Worm (Caenorhabditis elegans) whole organism, young adult: ENCODE measurements around the gene glp-1.
A peak's percentile ranks its signal among the peaks of the same experiment; 100 is the strongest.

ENCODE experiments used
- B0336.3 ChIP-seq: fragments of 200-800 bp; sonication (Bioruptor generic); IDR thresholded peaks from 2 replicates; pipeline ENCODE4 v1.3.6; 2022; ENCODE audit warnings: missing genetic modification characterization, missing compliant biosample characterization
- C17E4.6 ChIP-seq: fragments of 200-800 bp; sonication (Bioruptor generic); IDR thresholded peaks from 2 replicates; pipeline ENCODE4 v1.3.6; 2022; ENCODE audit warnings: missing genetic modification reagents, missing genetic modification characterization, missing compliant biosample characterization
- Y53F4B.3 ChIP-seq: fragments of 200-800 bp; sonication (Bioruptor generic); IDR thresholded peaks from 2 replicates; pipeline ENCODE4 v1.3.6; 2022; ENCODE audit warnings: missing genetic modification reagents, missing genetic modification characterization, missing compliant biosample characterization
- Y53G8AR.9 ChIP-seq: fragments of 200-800 bp; sonication (Bioruptor generic); conservative IDR thresholded peaks from 2 replicates; pipeline ENCODE4 v1.3.6; 2022; ENCODE audit warnings: missing genetic modification reagents, missing genetic modification characterization, missing compliant biosample characterization
- atf-7 ChIP-seq: sonication (generic microtip); optimal IDR thresholded peaks from 2 replicates; lab custom pipeline; 2017; ENCODE audit warnings: mild to moderate bottlenecking, missing genetic modification characterization, missing compliant biosample characterization
- ccch-3 ChIP-seq: fragments of 200-800 bp; sonication (Bioruptor generic); optimal IDR thresholded peaks from 2 replicates; lab custom pipeline; 2018; ENCODE audit warnings: mild to moderate bottlenecking, missing genetic modification characterization, missing compliant biosample characterization
- cebp-1 ChIP-seq, 2 experiments: fragments of 200-800 bp in 1 of 2; sonication (Bioruptor generic) in 1 of 2; sonication (generic microtip) in 1 of 2; IDR thresholded peaks in 1 of 2; optimal IDR thresholded peaks in 1 of 2; 2 replicates each; pipeline versions ENCODE4 v1.3.6 to Lab custom; 2017 to 2022; ENCODE audit warnings: missing compliant biosample characterization in 2 of 2, missing genetic modification characterization in 2 of 2, mild to moderate bottlenecking in 1 of 2, missing genetic modification reagents in 1 of 2, moderate library complexity in 1 of 2
- ceh-27 ChIP-seq: fragments of 200-800 bp; sonication (Bioruptor generic); optimal IDR thresholded peaks from 2 replicates; lab custom pipeline; 2018; ENCODE audit warnings: mild to moderate bottlenecking, missing genetic modification characterization, moderate library complexity, missing compliant biosample characterization
- efl-1 ChIP-seq: fragments of 150-350 bp; optimal IDR thresholded peaks from 2 replicates; lab custom pipeline; 2014; ENCODE audit warnings: missing biosample characterization, missing genetic modification reagents, missing genetic modification characterization
- egl-18 ChIP-seq: fragments of 200-800 bp; sonication (Bioruptor generic); IDR thresholded peaks from 2 replicates; pipeline ENCODE4 v1.3.6; 2022; ENCODE audit warnings: missing genetic modification reagents, missing genetic modification characterization, missing compliant biosample characterization
- ets-4 ChIP-seq: fragments of 200-800 bp; sonication (Bioruptor generic); optimal IDR thresholded peaks from 2 replicates; lab custom pipeline; 2018; ENCODE audit warnings: mild to moderate bottlenecking, missing genetic modification characterization, missing compliant biosample characterization
- hlh-12 ChIP-seq: sonication (generic microtip); optimal IDR thresholded peaks from 2 replicates; lab custom pipeline; 2016; ENCODE audit warnings: missing genetic modification characterization, missing compliant biosample characterization
- hmg-20 ChIP-seq: fragments of 200-800 bp; sonication (Bioruptor generic); IDR thresholded peaks from 2 replicates; pipeline ENCODE4 v1.3.6; 2022; ENCODE audit warnings: missing genetic modification reagents, missing genetic modification characterization, missing compliant biosample characterization
- hsf-1 ChIP-seq: fragments of 200-800 bp; sonication (Bioruptor generic); IDR thresholded peaks from 2 replicates; pipeline ENCODE4 v1.3.6; 2022; ENCODE audit warnings: missing genetic modification reagents, missing genetic modification characterization, missing compliant biosample characterization
- let-607 ChIP-seq, 2 experiments: fragments of 200-800 bp in 1 of 2; sonication (Bioruptor generic) in 1 of 2; sonication (generic microtip) in 1 of 2; optimal IDR thresholded peaks; 2 replicates each; lab custom pipeline; 2016 to 2018; ENCODE audit warnings: mild to moderate bottlenecking in 2 of 2, missing compliant biosample characterization in 2 of 2, missing genetic modification characterization in 2 of 2, moderate library complexity in 2 of 2, missing genotype in 1 of 2
- lin-35 ChIP-seq, 3 experiments: fragments of 150-350 bp in 2 of 3; sonication (generic microtip) in 1 of 3; optimal IDR thresholded peaks; 2 replicates each; lab custom pipeline; 2014 to 2018; ENCODE audit warnings: missing biosample characterization in 3 of 3, missing genetic modification characterization in 3 of 3, missing genetic modification reagents in 3 of 3
- lin-40 ChIP-seq: sonication (generic microtip); optimal IDR thresholded peaks from 2 replicates; lab custom pipeline; 2016; ENCODE audit warnings: missing genetic modification characterization, mild to moderate bottlenecking, missing compliant biosample characterization, missing genotype, missing genetic modification reagents
- lin-54 ChIP-seq: fragments of 200-800 bp; sonication (Bioruptor generic); optimal IDR thresholded peaks from 2 replicates; lab custom pipeline; 2018; ENCODE audit warnings: mild to moderate bottlenecking, missing genetic modification characterization, missing compliant biosample characterization
- lsl-1 ChIP-seq: fragments of 200-800 bp; sonication (Bioruptor generic); optimal IDR thresholded peaks from 2 replicates; lab custom pipeline; 2018; ENCODE audit warnings: mild to moderate bottlenecking, missing genetic modification characterization, moderate library complexity, missing compliant biosample characterization
- madf-3 ChIP-seq: fragments of 200-800 bp; sonication (Bioruptor generic); IDR thresholded peaks from 2 replicates; pipeline ENCODE4 v1.3.6; 2022; ENCODE audit warnings: missing genetic modification reagents, missing genetic modification characterization, missing compliant biosample characterization
- madf-6 ChIP-seq: fragments of 200-800 bp; sonication (Bioruptor generic); IDR thresholded peaks from 2 replicates; pipeline ENCODE4 v1.3.6; 2022; ENCODE audit warnings: missing genetic modification reagents, missing genetic modification characterization, missing compliant biosample characterization
- nfya-1 ChIP-seq: sonication (generic microtip); optimal IDR thresholded peaks from 2 replicates; lab custom pipeline; 2017; ENCODE audit warnings: antibody characterized with exemption, missing compliant biosample characterization, missing genetic modification characterization, borderline replicate concordance; ENCODE audit not compliant: insufficient read depth
- nhr-179 ChIP-seq: sonication (generic microtip); optimal IDR thresholded peaks from 2 replicates; lab custom pipeline; 2016; ENCODE audit warnings: mild to moderate bottlenecking, missing genetic modification characterization, missing compliant biosample characterization
- nhr-80 ChIP-seq: sonication (generic microtip); optimal IDR thresholded peaks from 2 replicates; lab custom pipeline; 2016; ENCODE audit warnings: missing genetic modification characterization, missing compliant biosample characterization
- pha-4 ChIP-seq: fragments of 150-350 bp; sonication (generic microtip); optimal IDR thresholded peaks from 2 replicates; lab custom pipeline; 2014; ENCODE audit warnings: missing biosample characterization, missing genetic modification reagents, missing genetic modification characterization
- rcor-1 ChIP-seq: fragments of 200-800 bp; sonication (Bioruptor generic); IDR thresholded peaks from 2 replicates; pipeline ENCODE4 v1.3.6; 2022; ENCODE audit warnings: missing genetic modification reagents, missing genetic modification characterization, missing compliant biosample characterization
- rpc-1 ChIP-seq, 2 experiments: fragments of 150-350 bp in 1 of 2; sonication (generic microtip) in 1 of 2; optimal IDR thresholded peaks; 2 replicates each; lab custom pipeline; 2014 to 2018; ENCODE audit warnings: missing biosample characterization in 1 of 2, missing genetic modification characterization in 1 of 2, missing genetic modification reagents in 1 of 2, missing genotype in 1 of 2
- snpc-1.3 ChIP-seq: sonication (generic microtip); optimal IDR thresholded peaks from 2 replicates; lab custom pipeline; 2017; ENCODE audit warnings: missing genetic modification characterization, mild to moderate bottlenecking, missing compliant biosample characterization, antibody characterized with exemption, moderate library complexity, missing genotype, missing genetic modification reagents; ENCODE audit not compliant: insufficient read depth
- snpc-3.4 ChIP-seq: sonication (generic microtip); optimal IDR thresholded peaks from 2 replicates; lab custom pipeline; 2017; ENCODE audit warnings: missing genetic modification characterization, mild to moderate bottlenecking, missing compliant biosample characterization, antibody characterized with exemption, moderate library complexity, missing genotype, missing genetic modification reagents
- tbp1 ChIP-seq: fragments of 200-800 bp; sonication (Bioruptor generic); optimal IDR thresholded peaks from 2 replicates; lab custom pipeline; 2018; ENCODE audit warnings: mild to moderate bottlenecking, missing genetic modification characterization, missing compliant biosample characterization
- xnd-1 ChIP-seq: sonication (generic microtip); optimal IDR thresholded peaks from 2 replicates; lab custom pipeline; 2016; ENCODE audit warnings: missing genotype, missing genetic modification reagents, missing genetic modification characterization, missing compliant biosample characterization
- zfh-2 ChIP-seq: fragments of 200-800 bp; sonication (Bioruptor generic); conservative IDR thresholded peaks from 2 replicates; pipeline ENCODE4 v1.3.6; 2022; ENCODE audit warnings: missing genetic modification reagents, missing genetic modification characterization, missing compliant biosample characterization
- ztf-18 ChIP-seq: sonication (generic microtip); optimal IDR thresholded peaks from 2 replicates; lab custom pipeline; 2016; ENCODE audit warnings: missing genotype, mild to moderate bottlenecking, missing genetic modification characterization, missing compliant biosample characterization
- ztf-22 ChIP-seq: fragments of 200-800 bp; sonication (Bioruptor generic); optimal IDR thresholded peaks from 2 replicates; lab custom pipeline; 2018; ENCODE audit warnings: mild to moderate bottlenecking, missing genetic modification characterization, moderate library complexity, missing compliant biosample characterization
- ztf-25 ChIP-seq: fragments of 200-800 bp; sonication (Bioruptor generic); IDR thresholded peaks from 2 replicates; pipeline ENCODE4 v1.3.6; 2022; ENCODE audit warnings: missing genetic modification reagents, missing genetic modification characterization, missing compliant biosample characterization
- ztf-26 ChIP-seq: sonication (generic microtip); optimal IDR thresholded peaks from 2 replicates; lab custom pipeline; 2017; ENCODE audit warnings: missing genetic modification characterization, missing compliant biosample characterization

glp-1 gene

DNA sequence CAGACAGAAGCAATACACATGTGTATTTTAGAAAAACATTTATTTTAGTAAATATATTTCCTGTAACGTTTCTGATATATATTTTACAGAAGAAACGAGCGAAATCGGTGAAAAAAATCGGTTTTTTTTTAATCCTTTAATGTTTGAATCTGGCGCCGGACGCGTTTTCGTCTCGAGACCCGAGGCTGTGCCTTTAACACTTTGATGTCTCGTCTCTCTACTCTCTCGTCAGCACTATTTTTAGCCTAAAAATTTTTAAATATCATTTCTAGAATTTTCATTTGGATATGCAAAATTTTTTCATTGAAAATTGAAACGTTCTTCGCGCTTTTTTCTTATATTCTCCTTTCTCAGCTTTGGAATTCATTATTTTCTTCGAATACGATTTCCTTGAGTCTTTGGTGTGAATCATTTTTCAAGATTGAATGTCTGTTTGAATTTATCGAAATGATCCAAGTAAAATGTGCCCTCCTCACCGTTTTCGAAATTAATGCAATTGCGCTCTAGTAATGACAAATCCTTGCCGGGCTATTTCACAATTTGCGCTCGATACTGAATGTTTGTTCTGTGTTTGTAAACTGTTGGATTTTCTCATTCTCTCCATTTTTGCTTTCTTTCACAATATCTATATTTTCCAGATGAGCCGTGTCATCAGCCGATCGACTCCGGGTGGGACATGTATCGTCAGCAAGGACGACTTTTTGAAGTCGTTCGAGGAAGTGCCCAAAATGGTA is 37.5 kb upstream of the glp-1 start, which contains the start of gene cls-2 (continued):
- TF ChIP-seq hlh-12, result no peak
- TF ChIP-seq madf-6, result peak; percentile 71
- TF ChIP-seq hsf-1 (GFP tag; lab: Robert Waterston, UW), result peak; percentile 55; the same call in 1 of the 2 replicates
- no peak for TF ChIP-seq zfh-2
- TF ChIP-seq Y53G8AR.9 (GFP tag; lab: Robert Waterston, UW), result 0 out of 2 replicates have a peak, but pooled peaks have one; percentile 45
- no peak for TF ChIP-seq atf-7
- TF ChIP-seq snpc-3.4 (tag; lab: Kevin White, UChicago), result peak; percentile 41
- TF ChIP-seq, all 124 proteins: peak for 19

DNA sequence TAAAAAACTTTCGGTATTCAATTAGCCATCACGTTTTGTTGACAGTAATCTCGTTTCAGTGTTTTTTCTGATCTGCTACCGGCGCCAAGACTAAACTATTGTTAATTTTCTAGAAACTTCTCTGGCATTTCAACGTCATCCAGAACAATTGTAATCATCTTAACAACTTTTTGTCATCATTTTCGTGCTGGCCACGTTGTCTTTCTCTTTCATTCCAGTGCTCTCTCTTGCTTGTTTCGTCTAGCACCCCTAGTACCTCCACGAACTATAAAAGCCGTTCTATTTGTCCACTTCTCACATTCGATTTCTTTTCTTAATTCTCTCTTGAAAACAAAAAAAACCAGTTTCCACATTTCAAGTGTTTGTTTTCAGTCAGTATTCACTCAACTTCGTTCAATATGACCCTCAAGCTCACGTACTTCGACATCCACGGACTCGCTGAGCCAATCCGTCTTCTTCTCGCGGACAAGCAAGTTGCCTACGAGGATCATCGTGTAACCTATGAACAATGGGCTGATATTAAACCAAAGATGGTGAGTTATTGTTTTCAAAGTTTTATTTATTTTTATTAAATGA is 33.0 kb upstream of the glp-1 start, which contains the start of gene gst-1:
Gene gst-1, plus strand, starts transcription at position 373 of the 576 bp plus-strand sequence.
- TF ChIP-seq madf-3 (GFP tag; lab: Robert Waterston, UW) (0 out of 2 replicates have a peak, but pooled peaks have one; percentile 42), C17E4.6 (0 out of 2 replicates have a peak, but pooled peaks have one; percentile 29), snpc-1.3 (peak; percentile 40), ets-4 (no peak), lin-35 (GFP tag; optimal IDR thresholded peaks at IDR 0.05; lab: Kevin White, UChicago) (no peak), nhr-179 (tag; lab: Kevin White, UChicago) (no peak), efl-1 (GFP tag; lab: Kevin White, UChicago) (peak; percentile 10), hlh-12 (no peak), ztf-22 (peak; percentile 35), hsf-1 (GFP tag; lab: Robert Waterston, UW) (peak; percentile 92), rpc-1 (optimal IDR thresholded peaks at IDR 0.05; lab: Kevin White, UChicago) (peak; percentile 0), rpc-1 (tag; optimal IDR thresholded peaks at IDR 0.05; lab: Kevin White, UChicago) (no peak), snpc-3.4 (tag; lab: Kevin White, UChicago) (peak; percentile 50), B0336.3 (peak; percentile 44; the same call in 1 of the 2 replicates), lin-40 (tag; lab: Kevin White, UChicago) (peak; percentile 19), tbp1 (GFP tag; lab: Kevin White, UChicago) (peak; percentile 21), ztf-25 (GFP tag; lab: Robert Waterston, UW) (no peak), ztf-26 (tag; lab: Kevin White, UChicago) (no peak), cebp-1 (GFP tag; IDR thresholded peaks at IDR 0.05; lab: Robert Waterston, UW) (no peak), cebp-1 (tag; optimal IDR thresholded peaks at IDR 0.05; lab: Kevin White, UChicago) (peak; percentile 26), Y53F4B.3 (GFP tag; lab: Robert Waterston, UW) (no peak), atf-7 (peak; percentile 46), madf-6 (peak; percentile 20; the same call in 1 of the 2 replicates), pha-4 (peak; percentile 28), let-607 (tag; optimal IDR thresholded peaks at IDR 0.05; lab: Kevin White, UChicago) (peak; percentile 58 to 87), rcor-1 (GFP tag; lab: Robert Waterston, UW) (0 out of 2 replicates have a peak, but pooled peaks have one; percentile 7), hmg-20 (GFP tag; lab: Robert Waterston, UW) (no peak), lin-54 (peak; percentile 13), egl-18 (GFP tag; lab: Robert Waterston, UW) (no peak), xnd-1 (tag; lab: Kevin White, UChicago) (peak; percentile 2), ccch-3 (GFP tag; lab: Kevin White, UChicago) (no peak), lsl-1 (peak; percentile 28), nfya-1 (tag; lab: Kevin White, UChicago) (no peak), nhr-80 (tag; lab: Kevin White, UChicago) (peak; percentile 44), ztf-18 (tag; lab: Kevin White, UChicago) (peak; percentile 31), ceh-27 (peak; percentile 2)
